Worm (Caenorhabditis elegans) whole organism, late embryonic: ENCODE results near the gene C50F4.1.

Experiments
- C08G9.2 ChIP-seq: sonication (generic microtip); optimal IDR thresholded peaks from 2 replicates; lab custom pipeline; 2016; ENCODE audit warnings: mild to moderate bottlenecking, missing genetic modification characterization, moderate library complexity, missing compliant biosample characterization
- C38D4.7 ChIP-seq: fragments of 200-800 bp; sonication (Bioruptor generic); optimal IDR thresholded peaks from 2 replicates; lab custom pipeline; 2018; ENCODE audit warnings: mild to moderate bottlenecking, missing genetic modification characterization, moderate library complexity, missing compliant biosample characterization
- F13H6.1 ChIP-seq: sonication (generic microtip); optimal IDR thresholded peaks from 2 replicates; lab custom pipeline; 2016; ENCODE audit warnings: missing genetic modification characterization, missing compliant biosample characterization
- K02D7.2 ChIP-seq: sonication (generic microtip); optimal IDR thresholded peaks from 2 replicates; lab custom pipeline; 2017; ENCODE audit warnings: mild to moderate bottlenecking, missing genetic modification characterization, missing compliant biosample characterization
- K09A11.1 ChIP-seq: sonication (generic microtip); optimal IDR thresholded peaks from 2 replicates; lab custom pipeline; 2017; ENCODE audit warnings: antibody characterized with exemption, mild to moderate bottlenecking, missing genetic modification characterization, missing compliant biosample characterization; ENCODE audit not compliant: insufficient read depth
- ama-1 ChIP-seq: fragments of 150-350 bp; optimal IDR thresholded peaks from 2 replicates; lab custom pipeline; 2014
- ceh-14 ChIP-seq: sonication (generic microtip); optimal IDR thresholded peaks from 2 replicates; lab custom pipeline; 2016; ENCODE audit warnings: missing genotype, missing genetic modification characterization, missing compliant biosample characterization
- ceh-2 ChIP-seq: sonication (generic microtip); optimal IDR thresholded peaks from 2 replicates; lab custom pipeline; 2016; ENCODE audit warnings: missing genotype, missing genetic modification characterization, missing compliant biosample characterization
- ceh-22 ChIP-seq: sonication (generic microtip); optimal IDR thresholded peaks from 2 replicates; lab custom pipeline; 2017; ENCODE audit warnings: missing biosample characterization, missing genetic modification characterization
- ceh-30 ChIP-seq: fragments of 150-350 bp; optimal IDR thresholded peaks from 2 replicates; lab custom pipeline; 2014; ENCODE audit warnings: missing biosample characterization, missing genetic modification characterization
- ceh-31 ChIP-seq: sonication (generic microtip); optimal IDR thresholded peaks from 2 replicates; lab custom pipeline; 2016; ENCODE audit warnings: missing genetic modification characterization, missing compliant biosample characterization
- ceh-34 ChIP-seq: sonication (generic microtip); optimal IDR thresholded peaks from 2 replicates; lab custom pipeline; 2016; ENCODE audit warnings: mild to moderate bottlenecking, missing genetic modification characterization, missing compliant biosample characterization
- ceh-45 ChIP-seq: fragments of 200-800 bp; sonication (Bioruptor generic); IDR thresholded peaks from 2 replicates; pipeline ENCODE4 v1.3.6; 2022; ENCODE audit warnings: missing genetic modification reagents, missing genetic modification characterization, missing compliant biosample characterization
- ceh-48 ChIP-seq: sonication (generic microtip); optimal IDR thresholded peaks from 2 replicates; lab custom pipeline; 2016; ENCODE audit warnings: missing genetic modification characterization, inconsistent platforms, missing compliant biosample characterization
- ceh-6 ChIP-seq: fragments of 200-800 bp; sonication (Bioruptor generic); optimal IDR thresholded peaks from 2 replicates; lab custom pipeline; 2018; ENCODE audit warnings: mild to moderate bottlenecking, missing genetic modification characterization, missing compliant biosample characterization
- ceh-9 ChIP-seq: sonication (generic microtip); optimal IDR thresholded peaks from 2 replicates; lab custom pipeline; 2016; ENCODE audit warnings: mild to moderate bottlenecking, missing genetic modification characterization, inconsistent platforms, missing compliant biosample characterization
- che-1 ChIP-seq: sonication (generic microtip); optimal IDR thresholded peaks from 2 replicates; lab custom pipeline; 2016; ENCODE audit warnings: mild to moderate bottlenecking, missing genetic modification characterization, missing compliant biosample characterization
- dmd-4 ChIP-seq: sonication (generic microtip); optimal IDR thresholded peaks from 2 replicates; lab custom pipeline; 2016; ENCODE audit warnings: borderline replicate concordance, missing genetic modification characterization, missing compliant biosample characterization
- dve-1 ChIP-seq: sonication (generic microtip); optimal IDR thresholded peaks from 2 replicates; lab custom pipeline; 2017; ENCODE audit warnings: antibody characterized with exemption, mild to moderate bottlenecking, missing genetic modification characterization, missing compliant biosample characterization
- elt-2 ChIP-seq: sonication (generic microtip); optimal IDR thresholded peaks from 2 replicates; lab custom pipeline; 2016; ENCODE audit warnings: missing genetic modification reagents, missing genetic modification characterization, missing compliant biosample characterization
- elt-4 ChIP-seq: sonication (generic microtip); optimal IDR thresholded peaks from 2 replicates; lab custom pipeline; 2016; ENCODE audit warnings: missing genetic modification characterization, missing compliant biosample characterization
- ets-4 ChIP-seq: sonication (generic microtip); optimal IDR thresholded peaks from 2 replicates; lab custom pipeline; 2016; ENCODE audit warnings: missing genetic modification characterization, missing compliant biosample characterization
- eyg-1 ChIP-seq: sonication (generic microtip); optimal IDR thresholded peaks from 2 replicates; lab custom pipeline; 2016; ENCODE audit warnings: missing genotype, missing genetic modification characterization, missing compliant biosample characterization
- fkh-6 ChIP-seq: sonication (generic microtip); optimal IDR thresholded peaks from 2 replicates; lab custom pipeline; 2016; ENCODE audit warnings: missing genetic modification characterization, missing compliant biosample characterization
- hlh-15 ChIP-seq: sonication (generic microtip); optimal IDR thresholded peaks from 2 replicates; lab custom pipeline; 2016; ENCODE audit warnings: missing genetic modification characterization, missing compliant biosample characterization
- hlh-30 ChIP-seq: sonication (generic microtip); optimal IDR thresholded peaks from 2 replicates; lab custom pipeline; 2017; ENCODE audit warnings: antibody characterized with exemption, missing genetic modification characterization, missing compliant biosample characterization; ENCODE audit not compliant: insufficient read depth
- lim-6 ChIP-seq: sonication (generic microtip); optimal IDR thresholded peaks from 2 replicates; lab custom pipeline; 2016; ENCODE audit warnings: missing genetic modification characterization, missing compliant biosample characterization
- lin-11 ChIP-seq: fragments of 200-800 bp; sonication (Bioruptor generic); optimal IDR thresholded peaks from 2 replicates; lab custom pipeline; 2018; ENCODE audit warnings: mild to moderate bottlenecking, missing genetic modification characterization, missing compliant biosample characterization
- madf-2 ChIP-seq: sonication (generic microtip); optimal IDR thresholded peaks from 2 replicates; lab custom pipeline; 2017; ENCODE audit warnings: missing genetic modification characterization, missing compliant biosample characterization
- mec-3 ChIP-seq: sonication (generic microtip); optimal IDR thresholded peaks from 2 replicates; lab custom pipeline; 2016; ENCODE audit warnings: borderline replicate concordance, missing genetic modification characterization, missing compliant biosample characterization
- nhr-11 ChIP-seq: fragments of 150-350 bp; optimal IDR thresholded peaks from 2 replicates; lab custom pipeline; 2014; ENCODE audit warnings: missing biosample characterization, missing genetic modification characterization
- npax-4 ChIP-seq: sonication (generic microtip); optimal IDR thresholded peaks from 2 replicates; lab custom pipeline; 2016; ENCODE audit warnings: missing genetic modification characterization, missing compliant biosample characterization
- pat-9 ChIP-seq: fragments of 200-800 bp; sonication (Bioruptor generic); optimal IDR thresholded peaks from 2 replicates; lab custom pipeline; 2018; ENCODE audit warnings: mild to moderate bottlenecking, missing genetic modification characterization, moderate library complexity, missing compliant biosample characterization
- pha-2 ChIP-seq: sonication (generic microtip); optimal IDR thresholded peaks from 2 replicates; lab custom pipeline; 2017; ENCODE audit warnings: mild to moderate bottlenecking, missing genetic modification characterization, missing compliant biosample characterization
- pqm-1 ChIP-seq: sonication (generic microtip); optimal IDR thresholded peaks from 2 replicates; lab custom pipeline; 2016; ENCODE audit warnings: missing genetic modification characterization, missing compliant biosample characterization
- pros-1 ChIP-seq: fragments of 150-350 bp; optimal IDR thresholded peaks from 2 replicates; lab custom pipeline; 2014; ENCODE audit warnings: missing biosample characterization, missing genetic modification reagents, missing genetic modification characterization
- rnt-1 ChIP-seq: sonication (generic microtip); optimal IDR thresholded peaks from 2 replicates; lab custom pipeline; 2016; ENCODE audit warnings: missing genetic modification characterization, missing compliant biosample characterization
- sdc-2 ChIP-seq: sonication (generic microtip); optimal IDR thresholded peaks from 2 replicates; lab custom pipeline; 2016; ENCODE audit warnings: missing genotype, missing genetic modification characterization, missing compliant biosample characterization
- sox-2 ChIP-seq: fragments of 200-800 bp; sonication (Bioruptor generic); IDR thresholded peaks from 2 replicates; pipeline ENCODE4 v1.3.6; 2022; ENCODE audit warnings: missing genetic modification reagents, missing genetic modification characterization, missing compliant biosample characterization
- sox-4 ChIP-seq: sonication (generic microtip); optimal IDR thresholded peaks from 2 replicates; lab custom pipeline; 2017; ENCODE audit warnings: mild to moderate bottlenecking, missing genetic modification characterization, inconsistent platforms, missing compliant biosample characterization
- tbx-2 ChIP-seq: sonication (generic microtip); optimal IDR thresholded peaks from 2 replicates; lab custom pipeline; 2016; ENCODE audit warnings: missing genetic modification characterization, missing compliant biosample characterization
- tbx-7 ChIP-seq: sonication (generic microtip); optimal IDR thresholded peaks from 2 replicates; lab custom pipeline; 2016; ENCODE audit warnings: missing genotype, missing genetic modification characterization, missing compliant biosample characterization
- ttx-3 ChIP-seq: sonication (generic microtip); optimal IDR thresholded peaks from 2 replicates; lab custom pipeline; 2016; ENCODE audit warnings: missing genetic modification reagents, missing genetic modification characterization, missing compliant biosample characterization
- unc-42 ChIP-seq: sonication (generic microtip); optimal IDR thresholded peaks from 2 replicates; lab custom pipeline; 2016; ENCODE audit warnings: missing genotype, missing genetic modification characterization, missing compliant biosample characterization
- unc-55 ChIP-seq: sonication (generic microtip); optimal IDR thresholded peaks from 2 replicates; lab custom pipeline; 2017; ENCODE audit warnings: missing biosample characterization, missing genetic modification reagents, missing genetic modification characterization
- zip-5 ChIP-seq: sonication (generic microtip); optimal IDR thresholded peaks from 2 replicates; lab custom pipeline; 2016; ENCODE audit warnings: missing genetic modification characterization, missing compliant biosample characterization
- ztf-16 ChIP-seq: sonication (generic microtip); optimal IDR thresholded peaks from 2 replicates; lab custom pipeline; 2017; ENCODE audit warnings: missing genetic modification characterization, missing compliant biosample characterization

Gene C50F4.1

ce11 chrV:9500826-9501451 is 25.7 kb upstream of the C50F4.1 start, which contains the start of gene swt-5:
TSS of gene swt-5 (plus strand) at chrV:9501401.
- TF ChIP-seq eyg-1 (tag; lab: Kevin White, UChicago) = no peak
- no peak for TF ChIP-seq C38D4.7 (GFP tag; lab: Kevin White, UChicago)
- TF ChIP-seq ztf-16 (tag; lab: Kevin White, UChicago) = no peak
- no peak for TF ChIP-seq che-1 (tag; lab: Kevin White, UChicago)
- no peak for TF ChIP-seq K02D7.2
- TF ChIP-seq rnt-1 (tag; lab: Kevin White, UChicago) = no peak
- no peak for TF ChIP-seq C08G9.2 (tag; lab: Kevin White, UChicago)
- no peak for TF ChIP-seq lin-11 (tag; lab: Kevin White, UChicago)
- TF ChIP-seq ceh-34 (tag; lab: Kevin White, UChicago) = no peak
- TF ChIP-seq pha-2 (tag; lab: Kevin White, UChicago) = no peak

ce11 chrV:9503152-9503817 is 23.3 kb upstream of the C50F4.1 start:
- TF ChIP-seq sdc-2 (peak; percentile 78), K09A11.1 (tag; lab: Kevin White, UChicago) (peak; percentile 71), ceh-30 (no peak), ceh-9 (peak; percentile 46), tbx-7 (tag; lab: Kevin White, UChicago) (peak; percentile 41), ceh-34 (tag; lab: Kevin White, UChicago) (peak; percentile 92), nhr-11 (tag; lab: Kevin White, UChicago) (no peak), F13H6.1 (tag; lab: Kevin White, UChicago) (peak; percentile 65), dmd-4 (tag; lab: Kevin White, UChicago) (peak; percentile 59), sox-4 (peak; percentile 78), pha-2 (tag; lab: Kevin White, UChicago) (peak; percentile 92), unc-55 (no peak), ceh-48 (tag; lab: Kevin White, UChicago) (peak; percentile 78), C08G9.2 (tag; lab: Kevin White, UChicago) (peak; percentile 77), tbx-2 (tag; lab: Kevin White, UChicago) (peak; percentile 80), ttx-3 (tag; lab: Kevin White, UChicago) (peak; percentile 87), ceh-14 (tag; lab: Kevin White, UChicago) (peak; percentile 45), madf-2 (tag; lab: Kevin White, UChicago) (peak; percentile 81), lim-6 (tag; lab: Kevin White, UChicago) (no peak), zip-5 (tag; lab: Kevin White, UChicago) (peak; percentile 47), ceh-45 (GFP tag; lab: Robert Waterston, UW) (peak; percentile 74; the same call in 1 of the 2 replicates), elt-4 (tag; lab: Kevin White, UChicago) (no peak), hlh-15 (tag; lab: Kevin White, UChicago) (peak; percentile 65), ceh-2 (tag; lab: Kevin White, UChicago) (peak; percentile 77), pat-9 (tag; lab: Kevin White, UChicago) (peak; percentile 90), lin-11 (tag; lab: Kevin White, UChicago) (peak; percentile 81), pqm-1 (tag; lab: Kevin White, UChicago) (peak; percentile 45), eyg-1 (tag; lab: Kevin White, UChicago) (peak; percentile 88), che-1 (tag; lab: Kevin White, UChicago) (peak; percentile 84), ceh-31 (tag; lab: Kevin White, UChicago) (peak; percentile 79), ama-1 (lab: Kevin White, UChicago) (no peak), ets-4 (peak; percentile 8), mec-3 (tag; lab: Kevin White, UChicago) (peak; percentile 57), ceh-22 (tag; lab: Kevin White, UChicago) (no peak), sox-2 (peak; percentile 84), unc-42 (tag; lab: Kevin White, UChicago) (peak; percentile 84), pros-1 (tag; lab: Kevin White, UChicago) (peak; percentile 15), fkh-6 (tag; lab: Kevin White, UChicago) (peak; percentile 90), ceh-6 (GFP tag; lab: Kevin White, UChicago) (peak; percentile 93), ztf-16 (tag; lab: Kevin White, UChicago) (peak; percentile 87), npax-4 (peak; percentile 76), hlh-30 (tag; lab: Kevin White, UChicago) (no peak), dve-1 (peak; percentile 56), elt-2 (tag; lab: Kevin White, UChicago) (peak; percentile 91)
